Fruit fly (Drosophila melanogaster) whole organism, embryonic: ENCODE measurements around the gene CG31161.

ENCODE experiments used
- Aef1 ChIP-seq: fragments of 200-800 bp; sonication (Bioruptor generic); IDR thresholded peaks from 3 replicates; pipeline ENCODE4 v1.3.6; 2022; ENCODE audit warnings: missing biosample characterization, missing genetic modification characterization
- Antp ChIP-seq: fragments of 200-800 bp; sonication (Bioruptor generic); optimal IDR thresholded peaks from 3 replicates; lab custom pipeline; 2016; ENCODE audit warnings: missing biosample characterization, missing genetic modification characterization
- Atf3 ChIP-seq: fragments of 200-800 bp; sonication (Bioruptor generic); optimal IDR thresholded peaks from 3 replicates; lab custom pipeline; 2016; ENCODE audit warnings: missing biosample characterization, missing genetic modification characterization
- CG11560 ChIP-seq: fragments of 200-800 bp; sonication (Bioruptor generic); IDR thresholded peaks from 3 replicates; pipeline ENCODE4 v1.3.6; 2022; ENCODE audit warnings: missing biosample characterization, missing genetic modification characterization
- CG1233 ChIP-seq: fragments of 200-800 bp; sonication (Bioruptor generic); optimal IDR thresholded peaks from 4 replicates; lab custom pipeline; 2018; ENCODE audit warnings: missing biosample characterization, mild to moderate bottlenecking, missing genetic modification characterization
- CG15011 ChIP-seq: fragments of 200-800 bp; sonication (Bioruptor generic); optimal IDR thresholded peaks from 3 replicates; lab custom pipeline; 2018; ENCODE audit warnings: missing biosample characterization, mild to moderate bottlenecking, missing genetic modification characterization
- CG1529 ChIP-seq: fragments of 200-800 bp; sonication (Bioruptor generic); optimal IDR thresholded peaks from 3 replicates; lab custom pipeline; 2018; ENCODE audit warnings: missing biosample characterization, missing genetic modification characterization
- CG17359 ChIP-seq: fragments of 200-800 bp; sonication (Bioruptor generic); optimal IDR thresholded peaks from 3 replicates; lab custom pipeline; 2018; ENCODE audit warnings: missing biosample characterization, mild to moderate bottlenecking, missing genetic modification characterization, moderate library complexity
- CG17568 ChIP-seq: fragments of 200-800 bp; sonication (Bioruptor generic); optimal IDR thresholded peaks from 2 replicates; lab custom pipeline; 2018; ENCODE audit warnings: missing biosample characterization, mild to moderate bottlenecking, missing genetic modification characterization, moderate library complexity
- CG17912 ChIP-seq: fragments of 200-800 bp; sonication (Bioruptor generic); optimal IDR thresholded peaks from 2 replicates; lab custom pipeline; 2018; ENCODE audit warnings: missing biosample characterization, mild to moderate bottlenecking, missing genetic modification characterization
- CG2116 ChIP-seq: fragments of 200-800 bp; sonication (Bioruptor generic); optimal IDR thresholded peaks from 3 replicates; lab custom pipeline; 2018; ENCODE audit warnings: missing biosample characterization, mild to moderate bottlenecking, missing genetic modification characterization
- CG2712 ChIP-seq: fragments of 200-800 bp; optimal IDR thresholded peaks from 3 replicates; lab custom pipeline; 2019; ENCODE audit warnings: missing biosample characterization, mild to moderate bottlenecking, missing genetic modification characterization, moderate library complexity
- CG3281 ChIP-seq: fragments of 200-800 bp; sonication (Bioruptor generic); optimal IDR thresholded peaks from 3 replicates; lab custom pipeline; 2017; ENCODE audit warnings: missing biosample characterization, mild to moderate bottlenecking, missing genetic modification characterization
- CG43689 ChIP-seq: fragments of 200-800 bp; sonication (Bioruptor generic); IDR thresholded peaks from 2 replicates; pipeline ENCODE4 v1.3.6; 2022; ENCODE audit warnings: missing biosample characterization, missing genetic modification characterization
- CG4617 ChIP-seq: fragments of 200-800 bp; sonication (Bioruptor generic); optimal IDR thresholded peaks from 3 replicates; lab custom pipeline; 2016; ENCODE audit warnings: missing biosample characterization, missing genetic modification characterization, borderline replicate concordance
- CG6175 ChIP-seq: fragments of 200-800 bp; sonication (Bioruptor generic); IDR thresholded peaks from 3 replicates; pipeline ENCODE4 v1.3.6; 2022; ENCODE audit warnings: missing biosample characterization, missing genetic modification characterization
- CG6689 ChIP-seq: fragments of 200-800 bp; sonication (Bioruptor generic); IDR thresholded peaks from 2 replicates; pipeline ENCODE4 v1.3.6; 2022; ENCODE audit warnings: missing biosample characterization, missing genetic modification characterization
- CG8290 ChIP-seq, 3 experiments: fragments of 200-800 bp; sonication (Bioruptor generic); optimal IDR thresholded peaks; 2 replicates each; lab custom pipeline; 2016 to 2019; ENCODE audit warnings: missing biosample characterization in 3 of 3, missing genetic modification characterization in 3 of 3, mild to moderate bottlenecking in 2 of 3, moderate library complexity in 1 of 3
- CG9215 ChIP-seq: fragments of 200-800 bp; sonication (Bioruptor generic); IDR thresholded peaks from 2 replicates; pipeline ENCODE4 v1.3.6; 2022; ENCODE audit warnings: missing biosample characterization, missing genetic modification characterization
- CG9817 ChIP-seq: fragments of 200-800 bp; sonication (Bioruptor generic); optimal IDR thresholded peaks from 2 replicates; lab custom pipeline; 2018; ENCODE audit warnings: missing biosample characterization, mild to moderate bottlenecking, missing genetic modification characterization, moderate library complexity
- D19A ChIP-seq: fragments of 200-800 bp; optimal IDR thresholded peaks from 3 replicates; lab custom pipeline; 2019; ENCODE audit warnings: missing biosample characterization, mild to moderate bottlenecking, missing genetic modification characterization, moderate library complexity
- Dfd ChIP-seq, 2 experiments: fragments of >200 bp; optimal IDR thresholded peaks; 2 replicates each; lab custom pipeline; 2017; ENCODE audit warnings: missing biosample characterization in 2 of 2, missing genetic modification characterization in 2 of 2
- Dll ChIP-seq: fragments of 200-800 bp; sonication (Bioruptor generic); IDR thresholded peaks from 4 replicates; pipeline ENCODE4 v1.3.6; 2022; ENCODE audit warnings: missing biosample characterization, missing genetic modification characterization; ENCODE audit not compliant: partially characterized antibody
- E2f2 ChIP-seq: fragments of 200-800 bp; sonication (Bioruptor generic); IDR thresholded peaks from 2 replicates; pipeline ENCODE4 v1.3.6; 2022; ENCODE audit warnings: missing biosample characterization, missing genetic modification characterization
- HLH3B ChIP-seq: fragments of 200-800 bp; sonication (Bioruptor generic); IDR thresholded peaks from 2 replicates; pipeline ENCODE4 v1.3.6; 2022; ENCODE audit warnings: missing biosample characterization, missing genetic modification characterization
- Hey ChIP-seq: fragments of 200-800 bp; sonication (Bioruptor generic); optimal IDR thresholded peaks from 3 replicates; lab custom pipeline; 2018; ENCODE audit warnings: missing biosample characterization, mild to moderate bottlenecking, missing genetic modification characterization
- Hr51 ChIP-seq, 2 experiments: fragments of 200-800 bp; sonication (Bioruptor generic); optimal IDR thresholded peaks; 2 replicates in 1 of 2; 3 replicates in 1 of 2; lab custom pipeline; 2016 to 2018; ENCODE audit warnings: missing biosample characterization in 2 of 2, missing genetic modification characterization in 2 of 2, mild to moderate bottlenecking in 1 of 2, moderate library complexity in 1 of 2
- Mrtf ChIP-seq: fragments of 200-800 bp; sonication (Bioruptor generic); IDR thresholded peaks from 3 replicates; pipeline ENCODE4 v1.3.6; 2022; ENCODE audit warnings: missing biosample characterization, missing genetic modification characterization
- Pdp1 ChIP-seq, 2 experiments: fragments of 200-800 bp; sonication (Bioruptor generic); optimal IDR thresholded peaks; 3 replicates each; lab custom pipeline; 2016; ENCODE audit warnings: missing biosample characterization in 2 of 2, missing genetic modification characterization in 2 of 2, mild to moderate bottlenecking in 1 of 2, moderate library complexity in 1 of 2
- Xrp1 ChIP-seq: fragments of 200-800 bp; sonication (Bioruptor generic); IDR thresholded peaks from 2 replicates; pipeline ENCODE4 v1.3.6; 2022; ENCODE audit warnings: missing biosample characterization, missing genetic modification characterization
- abd-A ChIP-seq: fragments of 200-800 bp; sonication (Bioruptor generic); optimal IDR thresholded peaks from 3 replicates; lab custom pipeline; 2019; ENCODE audit warnings: missing biosample characterization, mild to moderate bottlenecking, missing genetic modification characterization, moderate library complexity
- ato ChIP-seq: fragments of 200-800 bp; sonication (Bioruptor generic); IDR thresholded peaks from 2 replicates; pipeline ENCODE4 v1.3.6; 2022; ENCODE audit warnings: missing biosample characterization, missing genetic modification characterization; ENCODE audit not compliant: partially characterized antibody
- bbx ChIP-seq: fragments of 200-800 bp; sonication (Bioruptor generic); IDR thresholded peaks from 2 replicates; pipeline ENCODE4 v1.3.6; 2022; ENCODE audit warnings: missing biosample characterization, missing genetic modification characterization; ENCODE audit not compliant: partially characterized antibody
- btn ChIP-seq: fragments of 200-800 bp; sonication (Bioruptor generic); optimal IDR thresholded peaks from 2 replicates; lab custom pipeline; 2016; ENCODE audit warnings: missing biosample characterization, missing genetic modification characterization
- cad ChIP-seq: fragments of >200 bp; optimal IDR thresholded peaks from 2 replicates; lab custom pipeline; 2017; ENCODE audit warnings: missing biosample characterization, missing genetic modification characterization
- cg ChIP-seq: fragments of 200-800 bp; sonication (Bioruptor generic); optimal IDR thresholded peaks from 3 replicates; lab custom pipeline; 2019; ENCODE audit warnings: missing biosample characterization, mild to moderate bottlenecking, missing genetic modification characterization, moderate library complexity
- chm ChIP-seq: fragments of 200-800 bp; sonication (Bioruptor generic); IDR thresholded peaks from 2 replicates; pipeline ENCODE4 v1.3.6; 2022; ENCODE audit warnings: missing biosample characterization, missing genetic modification characterization
- disco-r ChIP-seq: fragments of 200-800 bp; sonication (Bioruptor generic); optimal IDR thresholded peaks from 2 replicates; lab custom pipeline; 2016; ENCODE audit warnings: missing biosample characterization, missing genetic modification characterization
- ems ChIP-seq: fragments of 200-800 bp; sonication (Bioruptor generic); optimal IDR thresholded peaks from 3 replicates; lab custom pipeline; 2016; ENCODE audit warnings: missing biosample characterization, missing genetic modification characterization
- gsb-n ChIP-seq: fragments of 200-800 bp; sonication (Bioruptor generic); optimal IDR thresholded peaks from 3 replicates; lab custom pipeline; 2018; ENCODE audit warnings: missing biosample characterization, mild to moderate bottlenecking, missing genetic modification characterization
- gt ChIP-seq: fragments of 200-800 bp; sonication (Bioruptor generic); IDR thresholded peaks from 2 replicates; pipeline ENCODE4 v1.3.6; 2022; ENCODE audit warnings: missing biosample characterization, missing genetic modification characterization
- hth ChIP-seq: fragments of >200 bp; optimal IDR thresholded peaks from 2 replicates; lab custom pipeline; 2017; ENCODE audit warnings: inconsistent platforms
- insv ChIP-seq, 2 experiments: fragments of 200-800 bp; sonication (Bioruptor generic); optimal IDR thresholded peaks; 3 replicates each; lab custom pipeline; 2016 to 2018; ENCODE audit warnings: missing biosample characterization in 2 of 2, missing genetic modification characterization in 2 of 2
- lilli ChIP-seq: fragments of 200-800 bp; sonication (Bioruptor generic); optimal IDR thresholded peaks from 3 replicates; lab custom pipeline; 2016; ENCODE audit warnings: missing biosample characterization, missing genetic modification characterization
- odd ChIP-seq: fragments of 200-800 bp; sonication (Bioruptor generic); optimal IDR thresholded peaks from 2 replicates; lab custom pipeline; 2017; ENCODE audit warnings: missing biosample characterization, mild to moderate bottlenecking, missing genetic modification characterization
- org-1 ChIP-seq: fragments of 200-800 bp; sonication (Bioruptor generic); optimal IDR thresholded peaks from 2 replicates; lab custom pipeline; 2017; ENCODE audit warnings: missing biosample characterization, missing genetic modification characterization
- pum ChIP-seq: fragments of 200-800 bp; sonication (Bioruptor generic); optimal IDR thresholded peaks from 2 replicates; lab custom pipeline; 2016; ENCODE audit warnings: missing biosample characterization, missing genetic modification characterization
- sc ChIP-seq, 3 experiments: fragments of >200 bp in 2 of 3; fragments of 200-800 bp in 1 of 3; sonication (Bioruptor generic) in 1 of 3; optimal IDR thresholded peaks; 2 replicates in 2 of 3; 3 replicates in 1 of 3; lab custom pipeline; 2017; ENCODE audit warnings: mild to moderate bottlenecking in 1 of 3, missing biosample characterization in 1 of 3, missing genetic modification characterization in 1 of 3, missing genetic modification reagents in 1 of 3
- unc-4 ChIP-seq: fragments of 200-800 bp; sonication (Bioruptor generic); IDR thresholded peaks from 2 replicates; pipeline ENCODE4 v1.3.6; 2022; ENCODE audit warnings: missing biosample characterization, missing genetic modification characterization; ENCODE audit not compliant: partially characterized antibody

CG31161 gene

DNA sequence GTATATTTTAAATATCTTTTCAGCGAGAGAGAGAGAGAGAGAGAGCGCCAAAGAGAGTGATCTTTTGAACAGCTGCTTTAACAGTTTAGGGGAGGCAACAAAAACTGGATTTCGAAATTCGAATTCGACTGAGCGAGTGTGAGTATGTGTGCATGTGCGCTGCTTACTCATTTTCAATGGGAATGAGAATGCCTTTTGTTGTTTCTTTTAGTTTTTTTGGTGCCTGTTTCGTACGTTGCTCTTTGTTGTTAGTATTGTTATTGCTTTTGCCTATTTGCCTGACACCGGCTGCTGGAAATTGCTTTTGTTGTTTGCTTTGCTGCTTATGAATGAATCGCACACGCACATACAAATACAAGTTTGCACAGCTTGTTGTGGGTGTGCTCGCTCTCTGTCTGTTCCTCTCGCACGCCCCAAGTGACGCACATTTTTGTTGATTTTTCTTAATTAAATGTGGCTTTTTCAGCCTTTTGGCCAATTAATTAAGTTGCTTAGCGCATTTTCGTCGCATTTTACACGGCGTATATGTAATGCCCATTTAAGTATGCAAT, 10.6 kb downstream of the CG31161 start (continued):
- TF ChIP-seq ems (GFP tag; lab: Kevin White, UChicago) (no peak), CG1233 (GFP tag; lab: Kevin White, UChicago) (peak; percentile 62), CG2116 (GFP tag; lab: Kevin White, UChicago) (peak; percentile 11), E2f2 (GFP tag; lab: Robert Waterston, UW) (peak; percentile 27; the same call in 1 of the 2 replicates), insv (GFP tag; optimal IDR thresholded peaks at IDR 0.05; lab: Kevin White, UChicago) (peak in 1 of 2 experiments; percentile 85), gsb-n (tag; lab: Kevin White, UChicago) (no peak), pum (GFP tag; lab: Kevin White, UChicago) (no peak), CG15011 (peak; percentile 62), Aef1 (GFP tag; lab: Robert Waterston, UW) (peak; percentile 66), CG6175 (GFP tag; lab: Robert Waterston, UW) (no peak), unc-4 (GFP tag; lab: Robert Waterston, UW) (no peak), Xrp1 (GFP tag; lab: Robert Waterston, UW) (peak; percentile 45; the same call in 1 of the 2 replicates), Antp (GFP tag; lab: Kevin White, UChicago) (no peak), sc (optimal IDR thresholded peaks at IDR 0.05; lab: Kevin White, UChicago) (no peak), sc (GFP tag; optimal IDR thresholded peaks at IDR 0.05; lab: Kevin White, UChicago) (no peak), CG17912 (GFP tag; lab: Kevin White, UChicago) (no peak), ato (no peak), bbx (peak; percentile 10; the same call in 1 of the 2 replicates), CG43689 (no peak), disco-r (GFP tag; lab: Kevin White, UChicago) (no peak), hth (lab: Kevin White, UChicago) (no peak), chm (GFP tag; lab: Robert Waterston, UW) (peak; percentile 16; the same call in 1 of the 2 replicates), btn (GFP tag; lab: Kevin White, UChicago) (no peak), gt (GFP tag; lab: Robert Waterston, UW) (no peak), CG17568 (GFP tag; lab: Kevin White, UChicago) (peak; percentile 70), Pdp1 (GFP tag; optimal IDR thresholded peaks at IDR 0.05; lab: Kevin White, UChicago) (peak; percentile 0 to 65), Mrtf (no peak), cg (GFP tag; lab: Kevin White, UChicago) (peak; percentile 73), CG17359 (tag; lab: Kevin White, UChicago) (peak; percentile 37), abd-A (peak; percentile 73), org-1 (GFP tag; lab: Kevin White, UChicago) (peak; percentile 35), cad (no peak), Hr51 (GFP tag; optimal IDR thresholded peaks at IDR 0.05; lab: Kevin White, UChicago) (peak; percentile 5 to 18), D19A (tag; lab: Kevin White, UChicago) (peak; percentile 2), HLH3B (GFP tag; lab: Robert Waterston, UW) (peak; percentile 39; the same call in 1 of the 2 replicates), Dll (GFP tag; lab: Robert Waterston, UW) (0 out of 4 replicates have a peak, but pooled peaks have one; percentile 16), CG9817 (tag; lab: Kevin White, UChicago) (peak; percentile 12), lilli (GFP tag; lab: Kevin White, UChicago) (no peak), odd (GFP tag; lab: Kevin White, UChicago) (peak; percentile 69), CG1529 (GFP tag; lab: Kevin White, UChicago) (peak; percentile 3), CG8290 (GFP tag; optimal IDR thresholded peaks at IDR 0.05; lab: Kevin White, UChicago) (no peak), CG8290 (tag; optimal IDR thresholded peaks at IDR 0.05; lab: Kevin White, UChicago) (peak in 1 of 2 experiments; percentile 65), CG3281 (peak; percentile 48), CG4617 (GFP tag; lab: Kevin White, UChicago) (no peak), CG9215 (GFP tag; lab: Robert Waterston, UW) (no peak), CG11560 (tag; lab: Robert Waterston, UW) (no peak), Hey (tag; lab: Kevin White, UChicago) (peak; percentile 21), Dfd (GFP tag; optimal IDR thresholded peaks at IDR 0.05; lab: Kevin White, UChicago) (no peak), Atf3 (GFP tag; lab: Kevin White, UChicago) (no peak), CG2712 (tag; lab: Kevin White, UChicago) (peak; percentile 37), CG6689 (GFP tag; lab: Robert Waterston, UW) (no peak)
